Worm (Caenorhabditis elegans) whole organism, late embryonic: Measurements from ENCODE around the gene Y10G11A.1.

Experiments used
- C08G9.2 ChIP-seq: sonication (generic microtip); optimal IDR thresholded peaks from 2 replicates; lab custom pipeline; 2016; ENCODE audit warnings: mild to moderate bottlenecking, missing genetic modification characterization, moderate library complexity, missing compliant biosample characterization
- C38D4.7 ChIP-seq: fragments of 200-800 bp; sonication (Bioruptor generic); optimal IDR thresholded peaks from 2 replicates; lab custom pipeline; 2018; ENCODE audit warnings: mild to moderate bottlenecking, missing genetic modification characterization, moderate library complexity, missing compliant biosample characterization
- F13H6.1 ChIP-seq: sonication (generic microtip); optimal IDR thresholded peaks from 2 replicates; lab custom pipeline; 2016; ENCODE audit warnings: missing genetic modification characterization, missing compliant biosample characterization
- K09A11.1 ChIP-seq: sonication (generic microtip); optimal IDR thresholded peaks from 2 replicates; lab custom pipeline; 2017; ENCODE audit warnings: antibody characterized with exemption, mild to moderate bottlenecking, missing genetic modification characterization, missing compliant biosample characterization; ENCODE audit not compliant: insufficient read depth
- Y22D7AL.16 ChIP-seq: sonication (generic microtip); optimal IDR thresholded peaks from 2 replicates; lab custom pipeline; 2016; ENCODE audit warnings: missing genetic modification characterization, missing compliant biosample characterization
- ahr-1 ChIP-seq: sonication (generic microtip); optimal IDR thresholded peaks from 2 replicates; lab custom pipeline; 2016; ENCODE audit warnings: missing genetic modification characterization, missing compliant biosample characterization
- ama-1 ChIP-seq: fragments of 150-350 bp; optimal IDR thresholded peaks from 2 replicates; lab custom pipeline; 2014
- ceh-14 ChIP-seq: sonication (generic microtip); optimal IDR thresholded peaks from 2 replicates; lab custom pipeline; 2016; ENCODE audit warnings: missing genotype, missing genetic modification characterization, missing compliant biosample characterization
- ceh-19 ChIP-seq: fragments of 200-800 bp; sonication (Bioruptor generic); optimal IDR thresholded peaks from 2 replicates; lab custom pipeline; 2018; ENCODE audit warnings: mild to moderate bottlenecking, missing genetic modification characterization, missing compliant biosample characterization
- ceh-22 ChIP-seq: sonication (generic microtip); optimal IDR thresholded peaks from 2 replicates; lab custom pipeline; 2017; ENCODE audit warnings: missing biosample characterization, missing genetic modification characterization
- ceh-30 ChIP-seq: fragments of 150-350 bp; optimal IDR thresholded peaks from 2 replicates; lab custom pipeline; 2014; ENCODE audit warnings: missing biosample characterization, missing genetic modification characterization
- ceh-31 ChIP-seq: sonication (generic microtip); optimal IDR thresholded peaks from 2 replicates; lab custom pipeline; 2016; ENCODE audit warnings: missing genetic modification characterization, missing compliant biosample characterization
- ceh-6 ChIP-seq: fragments of 200-800 bp; sonication (Bioruptor generic); optimal IDR thresholded peaks from 2 replicates; lab custom pipeline; 2018; ENCODE audit warnings: mild to moderate bottlenecking, missing genetic modification characterization, missing compliant biosample characterization
- ceh-9 ChIP-seq: sonication (generic microtip); optimal IDR thresholded peaks from 2 replicates; lab custom pipeline; 2016; ENCODE audit warnings: mild to moderate bottlenecking, missing genetic modification characterization, inconsistent platforms, missing compliant biosample characterization
- che-1 ChIP-seq: sonication (generic microtip); optimal IDR thresholded peaks from 2 replicates; lab custom pipeline; 2016; ENCODE audit warnings: mild to moderate bottlenecking, missing genetic modification characterization, missing compliant biosample characterization
- dmd-4 ChIP-seq: sonication (generic microtip); optimal IDR thresholded peaks from 2 replicates; lab custom pipeline; 2016; ENCODE audit warnings: borderline replicate concordance, missing genetic modification characterization, missing compliant biosample characterization
- elt-4 ChIP-seq: sonication (generic microtip); optimal IDR thresholded peaks from 2 replicates; lab custom pipeline; 2016; ENCODE audit warnings: missing genetic modification characterization, missing compliant biosample characterization
- eyg-1 ChIP-seq: sonication (generic microtip); optimal IDR thresholded peaks from 2 replicates; lab custom pipeline; 2016; ENCODE audit warnings: missing genotype, missing genetic modification characterization, missing compliant biosample characterization
- fkh-10 ChIP-seq: fragments of 150-350 bp; optimal IDR thresholded peaks from 2 replicates; lab custom pipeline; 2014; ENCODE audit warnings: missing biosample characterization, missing genetic modification reagents, missing genetic modification characterization
- fkh-6 ChIP-seq: sonication (generic microtip); optimal IDR thresholded peaks from 2 replicates; lab custom pipeline; 2016; ENCODE audit warnings: missing genetic modification characterization, missing compliant biosample characterization
- gmeb-2 ChIP-seq: sonication (generic microtip); optimal IDR thresholded peaks from 2 replicates; lab custom pipeline; 2016; ENCODE audit warnings: missing genetic modification characterization, inconsistent platforms, missing compliant biosample characterization
- hlh-13 ChIP-seq: fragments of 200-800 bp; sonication (Bioruptor generic); optimal IDR thresholded peaks from 2 replicates; lab custom pipeline; 2018; ENCODE audit warnings: mild to moderate bottlenecking, missing genetic modification characterization, missing compliant biosample characterization
- hlh-15 ChIP-seq: sonication (generic microtip); optimal IDR thresholded peaks from 2 replicates; lab custom pipeline; 2016; ENCODE audit warnings: missing genetic modification characterization, missing compliant biosample characterization
- hlh-30 ChIP-seq: sonication (generic microtip); optimal IDR thresholded peaks from 2 replicates; lab custom pipeline; 2017; ENCODE audit warnings: antibody characterized with exemption, missing genetic modification characterization, missing compliant biosample characterization; ENCODE audit not compliant: insufficient read depth
- hlh-6 ChIP-seq: sonication (generic microtip); optimal IDR thresholded peaks from 2 replicates; lab custom pipeline; 2016; ENCODE audit warnings: missing genotype, missing genetic modification characterization, missing compliant biosample characterization
- hlh-8 ChIP-seq: sonication (generic microtip); optimal IDR thresholded peaks from 2 replicates; lab custom pipeline; 2016; ENCODE audit warnings: missing genotype, missing genetic modification characterization, missing compliant biosample characterization
- lim-6 ChIP-seq: sonication (generic microtip); optimal IDR thresholded peaks from 2 replicates; lab custom pipeline; 2016; ENCODE audit warnings: missing genetic modification characterization, missing compliant biosample characterization
- lin-11 ChIP-seq: fragments of 200-800 bp; sonication (Bioruptor generic); optimal IDR thresholded peaks from 2 replicates; lab custom pipeline; 2018; ENCODE audit warnings: mild to moderate bottlenecking, missing genetic modification characterization, missing compliant biosample characterization
- mec-3 ChIP-seq: sonication (generic microtip); optimal IDR thresholded peaks from 2 replicates; lab custom pipeline; 2016; ENCODE audit warnings: borderline replicate concordance, missing genetic modification characterization, missing compliant biosample characterization
- nfya-1 ChIP-seq: sonication (generic microtip); optimal IDR thresholded peaks from 2 replicates; lab custom pipeline; 2017; ENCODE audit warnings: missing genetic modification characterization, mild to moderate bottlenecking, missing compliant biosample characterization, antibody characterized with exemption, moderate library complexity
- nhr-11 ChIP-seq: fragments of 150-350 bp; optimal IDR thresholded peaks from 2 replicates; lab custom pipeline; 2014; ENCODE audit warnings: missing biosample characterization, missing genetic modification characterization
- nhr-232 ChIP-seq: sonication (generic microtip); optimal IDR thresholded peaks from 2 replicates; lab custom pipeline; 2016; ENCODE audit warnings: missing genetic modification characterization, missing compliant biosample characterization
- odd-2 ChIP-seq: sonication (generic microtip); optimal IDR thresholded peaks from 2 replicates; lab custom pipeline; 2017; ENCODE audit warnings: antibody characterized with exemption, mild to moderate bottlenecking, missing genetic modification characterization, missing compliant biosample characterization
- pat-9 ChIP-seq: fragments of 200-800 bp; sonication (Bioruptor generic); optimal IDR thresholded peaks from 2 replicates; lab custom pipeline; 2018; ENCODE audit warnings: mild to moderate bottlenecking, missing genetic modification characterization, moderate library complexity, missing compliant biosample characterization
- pax-1 ChIP-seq: fragments of 150-350 bp; optimal IDR thresholded peaks from 2 replicates; lab custom pipeline; 2014; ENCODE audit warnings: missing biosample characterization, missing genetic modification characterization
- pha-2 ChIP-seq: sonication (generic microtip); optimal IDR thresholded peaks from 2 replicates; lab custom pipeline; 2017; ENCODE audit warnings: mild to moderate bottlenecking, missing genetic modification characterization, missing compliant biosample characterization
- pha-4 ChIP-seq: fragments of 150-350 bp; optimal IDR thresholded peaks from 2 replicates; lab custom pipeline; 2018; ENCODE audit warnings: missing biosample characterization, missing genetic modification reagents, missing genetic modification characterization
- pqm-1 ChIP-seq: sonication (generic microtip); optimal IDR thresholded peaks from 2 replicates; lab custom pipeline; 2016; ENCODE audit warnings: missing genetic modification characterization, missing compliant biosample characterization
- pros-1 ChIP-seq: fragments of 150-350 bp; optimal IDR thresholded peaks from 2 replicates; lab custom pipeline; 2014; ENCODE audit warnings: missing biosample characterization, missing genetic modification reagents, missing genetic modification characterization
- ref-2 ChIP-seq: sonication (generic microtip); optimal IDR thresholded peaks from 2 replicates; lab custom pipeline; 2016; ENCODE audit warnings: missing genetic modification characterization, missing compliant biosample characterization
- rnt-1 ChIP-seq: sonication (generic microtip); optimal IDR thresholded peaks from 2 replicates; lab custom pipeline; 2016; ENCODE audit warnings: missing genetic modification characterization, missing compliant biosample characterization
- sox-2 ChIP-seq: fragments of 200-800 bp; sonication (Bioruptor generic); IDR thresholded peaks from 2 replicates; pipeline ENCODE4 v1.3.6; 2022; ENCODE audit warnings: missing genetic modification reagents, missing genetic modification characterization, missing compliant biosample characterization
- sox-4 ChIP-seq: sonication (generic microtip); optimal IDR thresholded peaks from 2 replicates; lab custom pipeline; 2017; ENCODE audit warnings: mild to moderate bottlenecking, missing genetic modification characterization, inconsistent platforms, missing compliant biosample characterization
- syd-9 ChIP-seq: sonication (generic microtip); optimal IDR thresholded peaks from 2 replicates; lab custom pipeline; 2016; ENCODE audit warnings: mild to moderate bottlenecking, missing genetic modification characterization, moderate library complexity, missing compliant biosample characterization
- tbx-2 ChIP-seq: sonication (generic microtip); optimal IDR thresholded peaks from 2 replicates; lab custom pipeline; 2016; ENCODE audit warnings: missing genetic modification characterization, missing compliant biosample characterization
- tbx-7 ChIP-seq: sonication (generic microtip); optimal IDR thresholded peaks from 2 replicates; lab custom pipeline; 2016; ENCODE audit warnings: missing genotype, missing genetic modification characterization, missing compliant biosample characterization
- ttx-3 ChIP-seq: sonication (generic microtip); optimal IDR thresholded peaks from 2 replicates; lab custom pipeline; 2016; ENCODE audit warnings: missing genetic modification reagents, missing genetic modification characterization, missing compliant biosample characterization
- unc-3 ChIP-seq, 2 experiments: fragments of 200-800 bp in 1 of 2; sonication (Bioruptor generic) in 1 of 2; sonication (generic microtip) in 1 of 2; conservative IDR thresholded peaks in 1 of 2; optimal IDR thresholded peaks in 1 of 2; 2 replicates each; pipeline versions ENCODE4 v1.3.6 to Lab custom; 2016 to 2022; ENCODE audit warnings: missing compliant biosample characterization in 2 of 2, missing genetic modification characterization in 2 of 2, missing genetic modification reagents in 1 of 2
- unc-55 ChIP-seq: sonication (generic microtip); optimal IDR thresholded peaks from 2 replicates; lab custom pipeline; 2017; ENCODE audit warnings: missing biosample characterization, missing genetic modification reagents, missing genetic modification characterization
- ztf-16 ChIP-seq: sonication (generic microtip); optimal IDR thresholded peaks from 2 replicates; lab custom pipeline; 2017; ENCODE audit warnings: missing genetic modification characterization, missing compliant biosample characterization

The Y10G11A.1 gene

ce11 chrIV:16381933-16382591, 42.4 kb upstream of the Y10G11A.1 start, which contains the start of gene Y7A9D.1 (continued):
- TF ChIP-seq lim-6 (tag; lab: Kevin White, UChicago), result no peak
- TF ChIP-seq hlh-6, result peak; percentile 83
- no peak for TF ChIP-seq fkh-10
- TF ChIP-seq ahr-1 (tag; lab: Kevin White, UChicago), result no peak
- no peak for TF ChIP-seq pax-1 (tag; lab: Kevin White, UChicago)
- TF ChIP-seq dmd-4, result peak; percentile 63
- TF ChIP-seq K09A11.1 (tag; lab: Kevin White, UChicago), result peak; percentile 40
- TF ChIP-seq unc-55 (GFP tag; lab: Kevin White, UChicago), result no peak
- TF ChIP-seq ttx-3, result peak; percentile 18
- TF ChIP-seq F13H6.1 (tag; lab: Kevin White, UChicago), result no peak
- TF ChIP-seq pha-2 (tag; lab: Kevin White, UChicago), result peak; percentile 72
- no peak for TF ChIP-seq mec-3 (tag; lab: Kevin White, UChicago)
- peak; percentile 11 for TF ChIP-seq fkh-6 (tag; lab: Kevin White, UChicago)
- TF ChIP-seq syd-9 (tag; lab: Kevin White, UChicago), result peak; percentile 47
- no peak for TF ChIP-seq tbx-7 (tag; lab: Kevin White, UChicago)
- TF ChIP-seq hlh-13, result peak; percentile 9
- TF ChIP-seq sox-4 (tag; lab: Kevin White, UChicago), result peak; percentile 52
- TF ChIP-seq odd-2, result no peak
- no peak for TF ChIP-seq lin-11
- peak; percentile 43 for TF ChIP-seq sox-2
- peak; percentile 49 for TF ChIP-seq nfya-1 (tag; lab: Kevin White, UChicago)
- peak; percentile 15 for TF ChIP-seq ceh-22 (tag; lab: Kevin White, UChicago)
- TF ChIP-seq ceh-31 (tag; lab: Kevin White, UChicago), result peak; percentile 61
- no peak for TF ChIP-seq nhr-11 (tag; lab: Kevin White, UChicago)
- no peak for TF ChIP-seq pros-1 (tag; lab: Kevin White, UChicago)
- peak; percentile 46 for TF ChIP-seq hlh-8 (tag; lab: Kevin White, UChicago)
- TF ChIP-seq ceh-14 (tag; lab: Kevin White, UChicago), result peak; percentile 20
- peak; percentile 40 for TF ChIP-seq che-1 (tag; lab: Kevin White, UChicago)
- no peak for TF ChIP-seq eyg-1
- peak; percentile 78 for TF ChIP-seq pat-9
- TF ChIP-seq elt-4 (tag; lab: Kevin White, UChicago), result peak; percentile 45
- peak; percentile 83 for TF ChIP-seq ref-2 (tag; lab: Kevin White, UChicago)
- peak; percentile 49 for TF ChIP-seq ztf-16
- peak; percentile 42 for TF ChIP-seq rnt-1 (tag; lab: Kevin White, UChicago)
- TF ChIP-seq hlh-15, result no peak
- no peak for TF ChIP-seq pha-4
- TF ChIP-seq nhr-232 (tag; lab: Kevin White, UChicago), result peak; percentile 46
- TF ChIP-seq pqm-1 (tag; lab: Kevin White, UChicago), result no peak
- TF ChIP-seq unc-3 (GFP tag; conservative IDR thresholded peaks at IDR 0.05; lab: Robert Waterston, UW), result 0 out of 2 replicates have a peak, but pooled peaks have one; percentile 6
- peak; percentile 10 for TF ChIP-seq unc-3 (tag; optimal IDR thresholded peaks at IDR 0.05; lab: Kevin White, UChicago)
- no peak for TF ChIP-seq ceh-9 (tag; lab: Kevin White, UChicago)
- peak; percentile 59 for TF ChIP-seq C08G9.2 (tag; lab: Kevin White, UChicago)
- TF ChIP-seq ceh-30 (tag; lab: Kevin White, UChicago), result no peak
- TF ChIP-seq ceh-6 (GFP tag; lab: Kevin White, UChicago), result peak; percentile 77
- TF ChIP-seq gmeb-2 (tag; lab: Kevin White, UChicago), result peak; percentile 56
- TF ChIP-seq tbx-2 (tag; lab: Kevin White, UChicago), result peak; percentile 57
- TF ChIP-seq hlh-30 (tag; lab: Kevin White, UChicago), result peak; percentile 43
- TF ChIP-seq C38D4.7 (GFP tag; lab: Kevin White, UChicago), result peak; percentile 41
- TF ChIP-seq ama-1 (lab: Kevin White, UChicago), result peak; percentile 92
- TF ChIP-seq ceh-19 (GFP tag; lab: Kevin White, UChicago), result peak; percentile 56
- TF ChIP-seq Y22D7AL.16, result peak; percentile 75
